Worm (Caenorhabditis elegans) whole organism, mixed stage, embryonic: ENCODE measurements around the gene srxa-11.

Experiments
- bed-3 ChIP-seq: fragments of 200-800 bp; sonication (Bioruptor generic); optimal IDR thresholded peaks from 3 replicates; lab custom pipeline; 2018; ENCODE audit warnings: mild to moderate bottlenecking, missing genetic modification characterization, moderate library complexity, missing compliant biosample characterization
- ceh-83 ChIP-seq: fragments of 200-800 bp; sonication (Bioruptor generic); optimal IDR thresholded peaks from 2 replicates; lab custom pipeline; 2018; ENCODE audit warnings: mild to moderate bottlenecking, missing genetic modification characterization, missing compliant biosample characterization
- mab-5 ChIP-seq: fragments of 150-350 bp; optimal IDR thresholded peaks from 2 replicates; lab custom pipeline; 2014; ENCODE audit warnings: missing biosample characterization, missing genetic modification characterization
- nhr-28 ChIP-seq: fragments of 150-350 bp; optimal IDR thresholded peaks from 2 replicates; lab custom pipeline; 2014; ENCODE audit warnings: missing biosample characterization, missing genetic modification characterization
- nhr-76 ChIP-seq: sonication (generic microtip); optimal IDR thresholded peaks from 2 replicates; lab custom pipeline; 2017; ENCODE audit warnings: missing biosample characterization, missing genetic modification characterization
- unc-62 ChIP-seq: fragments of 150-350 bp; optimal IDR thresholded peaks from 2 replicates; lab custom pipeline; 2014; ENCODE audit warnings: missing biosample characterization, missing genetic modification reagents, missing genetic modification characterization
- ztf-11 ChIP-seq: fragments of 150-350 bp; optimal IDR thresholded peaks from 2 replicates; lab custom pipeline; 2014; ENCODE audit warnings: missing biosample characterization, missing genetic modification characterization

DNA sequence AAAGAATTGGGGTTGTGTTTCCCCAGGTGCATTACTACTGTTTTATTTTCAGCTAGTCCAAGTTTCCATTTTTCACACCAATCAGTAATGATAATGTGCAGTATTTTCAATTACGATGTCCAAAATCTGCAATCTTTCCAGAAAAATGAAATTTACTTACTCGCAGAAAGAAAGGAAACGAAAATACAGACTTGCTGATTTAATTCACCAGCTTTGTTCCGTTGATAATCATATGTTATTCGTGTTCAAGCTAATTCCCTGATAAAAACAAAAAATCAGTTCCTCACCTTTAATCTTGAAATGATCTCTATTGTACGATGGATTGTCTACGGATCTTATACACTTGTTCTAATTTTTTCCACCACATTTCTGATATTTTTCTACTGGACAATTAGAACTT, at the start of gene srxa-11:
- no peak for TF ChIP-seq nhr-76 (tag; lab: Kevin White, UChicago)
- no peak for TF ChIP-seq ztf-11 (tag; lab: Kevin White, UChicago)
- no peak for TF ChIP-seq bed-3 (GFP tag; lab: Kevin White, UChicago)
- no peak for TF ChIP-seq unc-62 (GFP tag; lab: Kevin White, UChicago)
- TF ChIP-seq mab-5 (tag; lab: Kevin White, UChicago): no peak
- no peak for TF ChIP-seq nhr-28 (tag; lab: Kevin White, UChicago)
- TF ChIP-seq ceh-83 (GFP tag; lab: Kevin White, UChicago): no peak
